Fruit fly (Drosophila melanogaster) whole organism, pupa: Measurements from ENCODE around the gene Ist1.

Experiments
- CG13204 ChIP-seq: fragments of 200-800 bp; sonication (Bioruptor generic); optimal IDR thresholded peaks from 2 replicates; lab custom pipeline; 2018; ENCODE audit warnings: missing biosample characterization, mild to moderate bottlenecking, missing genetic modification characterization, moderate library complexity
- CG14655 ChIP-seq: fragments of 200-800 bp; sonication (Bioruptor generic); optimal IDR thresholded peaks from 3 replicates; lab custom pipeline; 2017; ENCODE audit warnings: mild to moderate bottlenecking, missing biosample characterization, missing genetic modification reagents, missing genetic modification characterization
- CG15710 ChIP-seq: fragments of 200-800 bp; sonication (Bioruptor generic); optimal IDR thresholded peaks from 2 replicates; lab custom pipeline; 2018; ENCODE audit warnings: missing biosample characterization, mild to moderate bottlenecking, missing genetic modification characterization, moderate library complexity
- CG34367 ChIP-seq: fragments of 200-800 bp; sonication (Bioruptor generic); optimal IDR thresholded peaks from 2 replicates; lab custom pipeline; 2018; ENCODE audit warnings: missing biosample characterization, mild to moderate bottlenecking, missing genetic modification characterization
- CG4496 ChIP-seq: fragments of 200-800 bp; sonication (Bioruptor generic); IDR thresholded peaks from 3 replicates; pipeline ENCODE4 v1.3.6; 2022; ENCODE audit warnings: missing biosample characterization, missing genetic modification characterization
- D1 ChIP-seq: fragments of 200-800 bp; sonication (Bioruptor generic); optimal IDR thresholded peaks from 2 replicates; lab custom pipeline; 2018; ENCODE audit warnings: missing biosample characterization, mild to moderate bottlenecking, missing genetic modification characterization, moderate library complexity
- EcR ChIP-seq: fragments of 200-800 bp; sonication (Bioruptor generic); optimal IDR thresholded peaks from 3 replicates; lab custom pipeline; 2019; ENCODE audit warnings: missing biosample characterization, missing genetic modification characterization, mild to moderate bottlenecking, moderate library complexity, missing genetic modification reagents
- Snoo ChIP-seq: fragments of 200-800 bp; sonication (Bioruptor generic); optimal IDR thresholded peaks from 3 replicates; lab custom pipeline; 2017; ENCODE audit warnings: missing biosample characterization, mild to moderate bottlenecking, missing genetic modification characterization, inconsistent platforms
- gl ChIP-seq: fragments of 200-800 bp; sonication (Bioruptor generic); optimal IDR thresholded peaks from 2 replicates; lab custom pipeline; 2018; ENCODE audit warnings: missing biosample characterization, mild to moderate bottlenecking, missing genetic modification characterization
- rn ChIP-seq: fragments of 200-800 bp; sonication (Bioruptor generic); IDR thresholded peaks from 2 replicates; pipeline ENCODE4 v1.3.6; 2022; ENCODE audit warnings: missing biosample characterization, missing genetic modification characterization

dm6 chr3L:6723338-6723737, 33.0 kb downstream of the Ist1 start:
- no peak for TF ChIP-seq EcR (GFP tag; lab: Kevin White, UChicago)
- no peak for TF ChIP-seq CG14655
- TF ChIP-seq CG34367 (tag; lab: Kevin White, UChicago): no peak
- no peak for TF ChIP-seq CG4496
- no peak for TF ChIP-seq Snoo (tag; lab: Kevin White, UChicago)
- no peak for TF ChIP-seq CG13204
- no peak for TF ChIP-seq CG15710
- no peak for TF ChIP-seq gl (tag; lab: Kevin White, UChicago)
- TF ChIP-seq rn (GFP tag; lab: Robert Waterston, UW): no peak
- TF ChIP-seq D1: no peak
